Fruit fly (Drosophila melanogaster) whole organism, embryonic: ENCODE measurements around the gene Ldaf1.

Source experiments
- Ada2b ChIP-seq: fragments of 200-800 bp; sonication (Bioruptor generic); IDR thresholded peaks from 2 replicates; pipeline ENCODE4 v1.3.6; 2022; ENCODE audit warnings: missing biosample characterization, missing genetic modification characterization
- Awh ChIP-seq: fragments of 200-800 bp; sonication (Bioruptor generic); IDR thresholded peaks from 2 replicates; pipeline ENCODE4, ENCODE4 v1.3.6; 2022; ENCODE audit warnings: missing biosample characterization, missing genetic modification characterization
- Bdp1 ChIP-seq: fragments of 200-800 bp; sonication (Bioruptor generic); optimal IDR thresholded peaks from 3 replicates; lab custom pipeline; 2016; ENCODE audit warnings: missing biosample characterization, missing genetic modification characterization
- CG10565 ChIP-seq: fragments of 200-800 bp; sonication (Bioruptor generic); optimal IDR thresholded peaks from 3 replicates; lab custom pipeline; 2016; ENCODE audit warnings: missing biosample characterization, mild to moderate bottlenecking, missing genetic modification characterization
- CG11398 ChIP-seq: fragments of 200-800 bp; sonication (Bioruptor generic); optimal IDR thresholded peaks from 2 replicates; lab custom pipeline; 2016; ENCODE audit warnings: missing biosample characterization, missing genetic modification characterization
- CG11560 ChIP-seq: fragments of 200-800 bp; sonication (Bioruptor generic); IDR thresholded peaks from 3 replicates; pipeline ENCODE4 v1.3.6; 2022; ENCODE audit warnings: missing biosample characterization, missing genetic modification characterization
- CG14050 ChIP-seq: fragments of 200-800 bp; sonication (Bioruptor generic); IDR thresholded peaks from 3 replicates; pipeline ENCODE4 v1.3.6; 2022; ENCODE audit warnings: missing biosample characterization, missing genetic modification characterization
- CG14860 ChIP-seq: fragments of 200-800 bp; sonication (Bioruptor generic); IDR thresholded peaks from 3 replicates; pipeline ENCODE4 v1.3.6; 2022; ENCODE audit warnings: missing biosample characterization, missing genetic modification characterization; ENCODE audit not compliant: partially characterized antibody
- CG15269 ChIP-seq: fragments of 200-800 bp; sonication (Bioruptor generic); optimal IDR thresholded peaks from 2 replicates; lab custom pipeline; 2018; ENCODE audit warnings: missing biosample characterization, mild to moderate bottlenecking, missing genetic modification characterization, moderate library complexity
- CG16813 ChIP-seq: fragments of 200-800 bp; sonication (Bioruptor generic); IDR thresholded peaks from 3 replicates; pipeline ENCODE4 v1.3.6; 2022; ENCODE audit warnings: missing biosample characterization, missing genetic modification characterization; ENCODE audit not compliant: partially characterized antibody
- CG18262 ChIP-seq: fragments of 200-800 bp; optimal IDR thresholded peaks from 3 replicates; lab custom pipeline; 2019; ENCODE audit warnings: missing biosample characterization, mild to moderate bottlenecking, missing genetic modification characterization, moderate library complexity
- CG2120 ChIP-seq: fragments of 200-800 bp; sonication (Bioruptor generic); optimal IDR thresholded peaks from 3 replicates; lab custom pipeline; 2016; ENCODE audit warnings: missing biosample characterization, missing genetic modification characterization
- CG31388 ChIP-seq: fragments of 200-800 bp; sonication (Bioruptor generic); optimal IDR thresholded peaks from 2 replicates; lab custom pipeline; 2016; ENCODE audit warnings: missing biosample characterization, missing genetic modification characterization
- CG31441 ChIP-seq: fragments of 200-800 bp; sonication (Bioruptor generic); IDR thresholded peaks from 2 replicates; pipeline ENCODE4 v1.3.6; 2022; ENCODE audit warnings: missing biosample characterization, missing genetic modification characterization
- CG32767 ChIP-seq: fragments of 200-800 bp; sonication (Bioruptor generic); IDR thresholded peaks from 2 replicates; pipeline ENCODE4 v1.3.6; 2022; ENCODE audit warnings: missing biosample characterization, missing genetic modification characterization
- CG32772 ChIP-seq: fragments of 200-800 bp; sonication (Bioruptor generic); IDR thresholded peaks from 2 replicates; pipeline ENCODE4 v1.3.6; 2022; ENCODE audit warnings: missing biosample characterization, missing genetic modification characterization
- CG4404 ChIP-seq: fragments of 200-800 bp; sonication (Bioruptor generic); IDR thresholded peaks from 2 replicates; pipeline ENCODE4 v1.3.6; 2022; ENCODE audit warnings: missing biosample characterization, missing genetic modification characterization
- CG5180 ChIP-seq: fragments of 200-800 bp; sonication (Bioruptor generic); optimal IDR thresholded peaks from 3 replicates; lab custom pipeline; 2017; ENCODE audit warnings: missing biosample characterization, missing genetic modification characterization, mild to moderate bottlenecking, moderate library complexity, missing genetic modification reagents
- CG6254 ChIP-seq: fragments of 200-800 bp; sonication (Bioruptor generic); optimal IDR thresholded peaks from 3 replicates; lab custom pipeline; 2017; ENCODE audit warnings: mild to moderate bottlenecking, missing biosample characterization, missing genetic modification reagents, missing genetic modification characterization
- CG7745 ChIP-seq: fragments of 200-800 bp; sonication (Bioruptor generic); optimal IDR thresholded peaks from 2 replicates; lab custom pipeline; 2018; ENCODE audit warnings: missing biosample characterization, mild to moderate bottlenecking, missing genetic modification characterization, moderate library complexity
- CG7987 ChIP-seq: fragments of 200-800 bp; sonication (Bioruptor generic); optimal IDR thresholded peaks from 2 replicates; lab custom pipeline; 2018; ENCODE audit warnings: missing biosample characterization, mild to moderate bottlenecking, missing genetic modification characterization, moderate library complexity
- CG8089 ChIP-seq: fragments of 200-800 bp; sonication (Bioruptor generic); optimal IDR thresholded peaks from 3 replicates; lab custom pipeline; 2016; ENCODE audit warnings: missing biosample characterization, missing genetic modification characterization
- CoRest ChIP-seq: fragments of 200-800 bp; sonication (Bioruptor generic); optimal IDR thresholded peaks from 3 replicates; lab custom pipeline; 2018; ENCODE audit warnings: missing biosample characterization, mild to moderate bottlenecking, missing genetic modification characterization, moderate library complexity
- D19B ChIP-seq: fragments of 200-800 bp; sonication (Bioruptor generic); optimal IDR thresholded peaks from 2 replicates; lab custom pipeline; 2017; ENCODE audit warnings: missing biosample characterization, mild to moderate bottlenecking, missing genetic modification characterization
- Dbx ChIP-seq: fragments of 200-800 bp; sonication (Bioruptor generic); IDR thresholded peaks from 3 replicates; pipeline ENCODE4 v1.3.6; 2022; ENCODE audit warnings: missing biosample characterization, missing genetic modification characterization
- Dfd ChIP-seq, 2 experiments: fragments of >200 bp; optimal IDR thresholded peaks; 2 replicates each; lab custom pipeline; 2017; ENCODE audit warnings: missing biosample characterization in 2 of 2, missing genetic modification characterization in 2 of 2
- Drgx ChIP-seq: fragments of 200-800 bp; sonication (Bioruptor generic); IDR thresholded peaks from 2 replicates; pipeline ENCODE4 v1.3.6; 2022; ENCODE audit warnings: missing biosample characterization, missing genetic modification characterization
- Hsf ChIP-seq: fragments of 200-800 bp; sonication (Bioruptor generic); optimal IDR thresholded peaks from 3 replicates; lab custom pipeline; 2016; ENCODE audit warnings: missing biosample characterization, missing genetic modification characterization
- MBD-R2 ChIP-seq: fragments of 200-800 bp; sonication (Bioruptor generic); IDR thresholded peaks from 2 replicates; pipeline ENCODE4 v1.3.6; 2022; ENCODE audit warnings: missing biosample characterization, missing genetic modification characterization
- NK7.1 ChIP-seq: fragments of 200-800 bp; sonication (Bioruptor generic); optimal IDR thresholded peaks from 3 replicates; lab custom pipeline; 2016; ENCODE audit warnings: missing biosample characterization, missing genetic modification characterization
- Ssrp ChIP-seq: fragments of 200-800 bp; sonication (Bioruptor generic); optimal IDR thresholded peaks from 2 replicates; lab custom pipeline; 2018; ENCODE audit warnings: missing biosample characterization, mild to moderate bottlenecking, missing genetic modification characterization, moderate library complexity
- TFAM ChIP-seq: fragments of 200-800 bp; sonication (Bioruptor generic); optimal IDR thresholded peaks from 2 replicates; lab custom pipeline; 2017; ENCODE audit warnings: missing biosample characterization, missing genetic modification characterization, inconsistent platforms
- Xbp1 ChIP-seq: fragments of 200-800 bp; sonication (Bioruptor generic); optimal IDR thresholded peaks from 3 replicates; lab custom pipeline; 2016; ENCODE audit warnings: missing biosample characterization, mild to moderate bottlenecking, missing genetic modification characterization
- al ChIP-seq: fragments of 200-800 bp; sonication (Bioruptor generic); IDR thresholded peaks from 2 replicates; pipeline ENCODE4 v1.3.6; 2022; ENCODE audit warnings: missing biosample characterization, missing genetic modification characterization
- aop ChIP-seq: fragments of 200-800 bp; sonication (Bioruptor generic); IDR thresholded peaks from 2 replicates; pipeline ENCODE4 v1.3.6; 2022; ENCODE audit warnings: missing biosample characterization, missing genetic modification characterization
- emc ChIP-seq: fragments of 200-800 bp; sonication (Bioruptor generic); optimal IDR thresholded peaks from 2 replicates; lab custom pipeline; 2016; ENCODE audit warnings: missing biosample characterization, missing genetic modification characterization
- fd64A ChIP-seq: fragments of 200-800 bp; sonication (Bioruptor generic); optimal IDR thresholded peaks from 3 replicates; lab custom pipeline; 2018; ENCODE audit warnings: missing biosample characterization, mild to moderate bottlenecking, missing genetic modification characterization
- gro ChIP-seq: fragments of 200-800 bp; sonication (Bioruptor generic); optimal IDR thresholded peaks from 2 replicates; lab custom pipeline; 2016; ENCODE audit warnings: missing biosample characterization, missing genetic modification characterization
- lmd ChIP-seq: fragments of 200-800 bp; sonication (Bioruptor generic); IDR thresholded peaks from 2 replicates; pipeline ENCODE4 v1.3.6; 2022; ENCODE audit warnings: missing biosample characterization, missing genetic modification characterization
- pb ChIP-seq: fragments of 200-800 bp; sonication (Bioruptor generic); optimal IDR thresholded peaks from 3 replicates; lab custom pipeline; 2016; ENCODE audit warnings: missing biosample characterization, missing genetic modification characterization
- pum ChIP-seq: fragments of 200-800 bp; sonication (Bioruptor generic); optimal IDR thresholded peaks from 2 replicates; lab custom pipeline; 2016; ENCODE audit warnings: missing biosample characterization, missing genetic modification characterization
- rib ChIP-seq: fragments of 200-800 bp; sonication (Bioruptor generic); IDR thresholded peaks from 2 replicates; pipeline ENCODE4 v1.3.6; 2022; ENCODE audit warnings: missing biosample characterization, missing genetic modification characterization
- sd ChIP-seq: fragments of 200-800 bp; sonication (Bioruptor generic); optimal IDR thresholded peaks from 3 replicates; lab custom pipeline; 2018; ENCODE audit warnings: missing biosample characterization, mild to moderate bottlenecking, missing genetic modification characterization, moderate library complexity
- sens ChIP-seq: fragments of 200-800 bp; sonication (Bioruptor generic); peaks from one replicate; lab custom pipeline; 2016; ENCODE audit warnings: missing biosample characterization, missing genetic modification characterization
- sim ChIP-seq: fragments of 200-800 bp; sonication (Bioruptor generic); IDR thresholded peaks from 2 replicates; pipeline ENCODE4 v1.3.6; 2022; ENCODE audit warnings: missing biosample characterization, missing genetic modification characterization
- slp2 ChIP-seq: fragments of 200-800 bp; sonication (Bioruptor generic); optimal IDR thresholded peaks from 2 replicates; lab custom pipeline; 2016; ENCODE audit warnings: missing biosample characterization, missing genetic modification characterization
- ssp ChIP-seq: fragments of 200-800 bp; sonication (Bioruptor generic); IDR thresholded peaks from 2 replicates; pipeline ENCODE4 v1.3.6; 2022; ENCODE audit warnings: missing biosample characterization, missing genetic modification characterization
- zen2 ChIP-seq: fragments of 200-800 bp; sonication (Bioruptor generic); IDR thresholded peaks from 3 replicates; pipeline ENCODE4 v1.3.6; 2022; ENCODE audit warnings: missing biosample characterization, missing genetic modification characterization; ENCODE audit not compliant: partially characterized antibody

Gene Ldaf1

dm6 chrX:1948508-1949065 is 46.9 kb upstream of the Ldaf1 start (continued):
- TF ChIP-seq D19B (GFP tag; lab: Kevin White, UChicago), result peak; percentile 66
- peak; percentile 31 for TF ChIP-seq Xbp1 (GFP tag; lab: Kevin White, UChicago)
- TF ChIP-seq CG6254 (GFP tag; lab: Kevin White, UChicago), result no peak
- peak; percentile 33; the same call in 1 of the 2 replicates for TF ChIP-seq Ada2b (GFP tag; lab: Robert Waterston, UW)
- no peak for TF ChIP-seq pum
- no peak for TF ChIP-seq fd64A
- peak; percentile 83 for TF ChIP-seq CG2120 (GFP tag; lab: Kevin White, UChicago)
- TF ChIP-seq MBD-R2 (GFP tag; lab: Robert Waterston, UW), result peak; percentile 44; the same call in 1 of the 2 replicates
- peak; percentile 54 for TF ChIP-seq CG15269 (tag; lab: Kevin White, UChicago)
- TF ChIP-seq sd, result no peak
- TF ChIP-seq slp2, result no peak
- TF ChIP-seq Dbx (GFP tag; lab: Robert Waterston, UW), result peak; percentile 73; the same call in 2 of the 3 replicates
- no peak for TF ChIP-seq Dfd (GFP tag; optimal IDR thresholded peaks at IDR 0.05; lab: Kevin White, UChicago)
- TF ChIP-seq aop (GFP tag; lab: Robert Waterston, UW), result no peak
- TF ChIP-seq CG14050 (GFP tag; lab: Robert Waterston, UW), result peak; percentile 35; the same call in 1 of the 3 replicates
- TF ChIP-seq CG18262 (tag; lab: Kevin White, UChicago), result peak; percentile 15
- no peak for TF ChIP-seq CG7987 (GFP tag; lab: Kevin White, UChicago)
- no peak for TF ChIP-seq CG31388 (GFP tag; lab: Kevin White, UChicago)
- no peak for TF ChIP-seq CG5180 (GFP tag; lab: Kevin White, UChicago)
- TF ChIP-seq Ssrp, result peak; percentile 9
- TF ChIP-seq CG10565 (GFP tag; lab: Kevin White, UChicago), result no peak
- TF ChIP-seq CG4404, result 0 out of 2 replicates have a peak, but pooled peaks have one; percentile 17
- TF ChIP-seq al, result peak; percentile 80
- TF ChIP-seq NK7.1 (GFP tag; lab: Kevin White, UChicago), result no peak
- no peak for TF ChIP-seq CG8089 (GFP tag; lab: Kevin White, UChicago)
- TF ChIP-seq CG11398 (GFP tag; lab: Kevin White, UChicago), result no peak
- TF ChIP-seq CG11560 (tag; lab: Robert Waterston, UW), result 0 out of 3 replicates have a peak, but pooled peaks have one; percentile 8
- 0 out of 2 replicates have a peak, but pooled peaks have one; percentile 25 for TF ChIP-seq CG32772 (GFP tag; lab: Robert Waterston, UW)
- TF ChIP-seq lmd (GFP tag; lab: Robert Waterston, UW), result peak; percentile 55; the same call in 1 of the 2 replicates
- TF ChIP-seq pb (GFP tag; lab: Kevin White, UChicago), result no peak
- TF ChIP-seq TFAM (GFP tag; lab: Kevin White, UChicago), result no peak
- no peak for TF ChIP-seq zen2
- peak; percentile 40; the same call in 1 of the 2 replicates for TF ChIP-seq CG31441 (GFP tag; lab: Robert Waterston, UW)
- TF ChIP-seq CoRest, result peak; percentile 45
- no peak for TF ChIP-seq ssp (GFP tag; lab: Robert Waterston, UW)
- TF ChIP-seq gro (GFP tag; lab: Kevin White, UChicago), result peak; percentile 70
- peak; percentile 42 for TF ChIP-seq Hsf
- TF ChIP-seq sens (GFP tag; lab: Kevin White, UChicago), result peak; percentile 69
- no peak for TF ChIP-seq CG32767 (GFP tag; lab: Robert Waterston, UW)
- peak; percentile 96 for TF ChIP-seq Drgx (GFP tag; lab: Robert Waterston, UW)
- peak; percentile 72; the same call in 1 of the 2 replicates for TF ChIP-seq rib
- no peak for TF ChIP-seq emc (GFP tag; lab: Kevin White, UChicago)
- TF ChIP-seq CG7745 (tag; lab: Kevin White, UChicago), result no peak
- no peak for TF ChIP-seq sim (GFP tag; lab: Robert Waterston, UW)
- TF ChIP-seq Bdp1 (GFP tag; lab: Kevin White, UChicago), result no peak
- TF ChIP-seq CG16813 (GFP tag; lab: Robert Waterston, UW), result no peak
- TF ChIP-seq CG14860 (GFP tag; lab: Robert Waterston, UW), result no peak
- TF ChIP-seq Awh, result no peak
